Worm (Caenorhabditis elegans): ENCODE results near the gene T08D2.8.
"Not testable (repeated sequence)": the region's sequence is repeated elsewhere in the genome, so short reads cannot be mapped to it uniquely, and the experiment has no call there.

- TF ChIP-seq unc-62 (GFP tag; optimal IDR thresholded peaks at IDR 0.05); nhr-77 (tag; optimal IDR thresholded peaks at IDR 0.05); fkh-10 (GFP tag; optimal IDR thresholded peaks at IDR 0.05); ztf-4 (tag; optimal IDR thresholded peaks at IDR 0.05); daf-12 (tag; optimal IDR thresholded peaks at IDR 0.05); hmg-11 (tag; optimal IDR thresholded peaks at IDR 0.05): not testable (repeated sequence)
Measured at ce11 chrX:239077-239476, 46.4 kb downstream of the T08D2.8 start, which contains the start of gene AC8.10.
